Fruit fly (Drosophila melanogaster) whole organism, wandering third instar larva: ENCODE measurements around the gene vih.
A peak's percentile ranks its signal among the peaks of the same experiment; 100 is the strongest.

ENCODE experiments used
- Abd-B ChIP-seq: fragments of >200 bp; optimal IDR thresholded peaks from 2 replicates; lab custom pipeline; 2017; ENCODE audit warnings: missing biosample characterization, missing genetic modification characterization
- CG32264 ChIP-seq: fragments of 200-800 bp; sonication (Bioruptor generic); optimal IDR thresholded peaks from 2 replicates; lab custom pipeline; 2016; ENCODE audit warnings: missing biosample characterization, missing genetic modification characterization
- CG9705 ChIP-seq: fragments of 200-800 bp; sonication (Bioruptor generic); optimal IDR thresholded peaks from 2 replicates; lab custom pipeline; 2018; ENCODE audit warnings: missing biosample characterization, mild to moderate bottlenecking, missing genetic modification characterization
- CrebA ChIP-seq: fragments of 200-800 bp; sonication (Bioruptor generic); optimal IDR thresholded peaks from 2 replicates; lab custom pipeline; 2016; ENCODE audit warnings: missing biosample characterization, mild to moderate bottlenecking, missing genetic modification characterization, borderline replicate concordance
- Dfd ChIP-seq: fragments of >200 bp; optimal IDR thresholded peaks from 2 replicates; lab custom pipeline; 2017; ENCODE audit warnings: missing biosample characterization, missing genetic modification characterization
- Dif ChIP-seq: fragments of 200-275, 200-300 bp; sonication (Bioruptor generic); optimal IDR thresholded peaks from 2 replicates; lab custom pipeline; 2018; ENCODE audit warnings: missing biosample characterization, missing genetic modification characterization; ENCODE audit not compliant: partially characterized antibody
- GATAd ChIP-seq: sonication (Bioruptor generic); optimal IDR thresholded peaks from 2 replicates; lab custom pipeline; 2016; ENCODE audit warnings: missing biosample characterization, missing genetic modification characterization
- HLH106 ChIP-seq: fragments of 200-800 bp; optimal IDR thresholded peaks from 3 replicates; lab custom pipeline; 2019; ENCODE audit warnings: missing biosample characterization, mild to moderate bottlenecking, missing genetic modification characterization, moderate library complexity
- Hnf4 ChIP-seq: fragments of 200-800 bp; sonication (Bioruptor generic); optimal IDR thresholded peaks from 2 replicates; lab custom pipeline; 2016; ENCODE audit warnings: missing biosample characterization, mild to moderate bottlenecking, missing genetic modification characterization
- Hr78 ChIP-seq: fragments of >200 bp; optimal IDR thresholded peaks from 2 replicates; lab custom pipeline; 2017; ENCODE audit warnings: missing biosample characterization, missing genetic modification characterization
- Hr83 ChIP-seq: fragments of 200-300 bp; sonication (Bioruptor generic); optimal IDR thresholded peaks from 2 replicates; lab custom pipeline; 2016; ENCODE audit warnings: missing biosample characterization, mild to moderate bottlenecking, missing genetic modification characterization, moderate library complexity; ENCODE audit not compliant: poor library complexity, severe bottlenecking
- Jra ChIP-seq: sonication (Bioruptor generic); optimal IDR thresholded peaks from 2 replicates; lab custom pipeline; 2016; ENCODE audit warnings: missing biosample characterization, missing genetic modification characterization
- Mio ChIP-seq: sonication (Bioruptor generic); optimal IDR thresholded peaks from 2 replicates; lab custom pipeline; 2016; ENCODE audit warnings: missing biosample characterization, missing genetic modification characterization
- Myc ChIP-seq: fragments of >200 bp; optimal IDR thresholded peaks from 2 replicates; lab custom pipeline; 2017
- N ChIP-seq: fragments of >200 bp; optimal IDR thresholded peaks from 2 replicates; lab custom pipeline; 2018; ENCODE audit warnings: missing biosample characterization, missing external identifiers, missing genetic modification characterization
- OdsH ChIP-seq: fragments of 200-800 bp; sonication (Bioruptor generic); optimal IDR thresholded peaks from 2 replicates; lab custom pipeline; 2016; ENCODE audit warnings: missing biosample characterization, mild to moderate bottlenecking, missing genetic modification characterization
- Rel ChIP-seq, 2 experiments: fragments of 200-800 bp; sonication (Bioruptor generic) in 1 of 2; optimal IDR thresholded peaks; 2 replicates in 1 of 2; 3 replicates in 1 of 2; lab custom pipeline; 2016 to 2019; ENCODE audit warnings: mild to moderate bottlenecking in 2 of 2, missing biosample characterization in 2 of 2, missing genetic modification characterization in 2 of 2, moderate library complexity in 1 of 2
- Sp1 ChIP-seq: fragments of 200-800 bp; sonication (Bioruptor generic); optimal IDR thresholded peaks from 3 replicates; lab custom pipeline; 2019; ENCODE audit warnings: missing biosample characterization, mild to moderate bottlenecking, missing genetic modification characterization, moderate library complexity
- Vsx2 ChIP-seq: fragments of 200-300, 225-300 bp; sonication (Bioruptor generic); optimal IDR thresholded peaks from 2 replicates; lab custom pipeline; 2018; ENCODE audit warnings: missing biosample characterization, missing genetic modification characterization; ENCODE audit not compliant: partially characterized antibody
- br ChIP-seq: fragments of 200-800 bp; sonication (Bioruptor generic); optimal IDR thresholded peaks from 2 replicates; lab custom pipeline; 2016; ENCODE audit warnings: missing biosample characterization, missing genetic modification characterization
- brk ChIP-seq: fragments of 200-800 bp; sonication (Bioruptor generic); optimal IDR thresholded peaks from 2 replicates; lab custom pipeline; 2016; ENCODE audit warnings: missing biosample characterization, mild to moderate bottlenecking, missing genetic modification characterization
- dl ChIP-seq, 2 experiments: fragments of 175-275, 200-275 bp in 1 of 2; fragments of 200-275 bp in 1 of 2; sonication (Bioruptor generic); optimal IDR thresholded peaks; lab custom pipeline; 2018; ENCODE audit warnings: mild to moderate bottlenecking in 2 of 2, missing biosample characterization in 2 of 2, missing genetic modification characterization in 2 of 2, moderate library complexity in 2 of 2; ENCODE audit not compliant: partially characterized antibody in 2 of 2, insufficient read depth in 1 of 2
- dmrt93B ChIP-seq: fragments of 200-800 bp; sonication (Bioruptor generic); optimal IDR thresholded peaks from 2 replicates; lab custom pipeline; 2018; ENCODE audit warnings: missing biosample characterization, mild to moderate bottlenecking, missing genetic modification characterization
- dsf ChIP-seq: sonication (Bioruptor generic); optimal IDR thresholded peaks from 2 replicates; lab custom pipeline; 2016; ENCODE audit warnings: missing biosample characterization, missing genetic modification characterization, borderline replicate concordance
- ey ChIP-seq: fragments of 200-800 bp; sonication (Bioruptor generic); optimal IDR thresholded peaks from 2 replicates; lab custom pipeline; 2016; ENCODE audit warnings: missing biosample characterization, missing genetic modification characterization
- foxo ChIP-seq, 2 experiments: fragments of 200-800 bp; sonication (Bioruptor generic); optimal IDR thresholded peaks; 2 replicates in 1 of 2; 3 replicates in 1 of 2; lab custom pipeline; 2016 to 2017; ENCODE audit warnings: missing biosample characterization in 2 of 2, missing genetic modification characterization in 2 of 2
- fru ChIP-seq: fragments of 200-800 bp; sonication (Bioruptor generic); optimal IDR thresholded peaks from 3 replicates; lab custom pipeline; 2016; ENCODE audit warnings: missing biosample characterization, mild to moderate bottlenecking, missing genetic modification characterization
- h ChIP-seq: fragments of 200-800 bp; sonication (Bioruptor generic); optimal IDR thresholded peaks from 3 replicates; lab custom pipeline; 2016; ENCODE audit warnings: missing biosample characterization, mild to moderate bottlenecking, missing genetic modification characterization
- jim ChIP-seq: fragments of 175-275, 200-325 bp; sonication (Bioruptor generic); optimal IDR thresholded peaks from 2 replicates; lab custom pipeline; 2016; ENCODE audit warnings: missing biosample characterization, mild to moderate bottlenecking, missing genetic modification characterization
- lola ChIP-seq: fragments of >200 bp; optimal IDR thresholded peaks from 2 replicates; lab custom pipeline; 2017; ENCODE audit warnings: missing biosample characterization, missing genetic modification characterization
- pan ChIP-seq: fragments of >200 bp; optimal IDR thresholded peaks from 2 replicates; lab custom pipeline; 2017
- psq ChIP-seq: fragments of 200-800 bp; sonication (Bioruptor generic); optimal IDR thresholded peaks from 3 replicates; lab custom pipeline; 2017; ENCODE audit warnings: missing biosample characterization, mild to moderate bottlenecking, missing genetic modification characterization, moderate library complexity
- rgr ChIP-seq: fragments of 200-800 bp; sonication (Bioruptor generic); optimal IDR thresholded peaks from 3 replicates; lab custom pipeline; 2016; ENCODE audit warnings: missing biosample characterization, mild to moderate bottlenecking, missing genetic modification characterization
- sage ChIP-seq: fragments of 200-800 bp; sonication (Bioruptor generic); optimal IDR thresholded peaks from 2 replicates; lab custom pipeline; 2016; ENCODE audit warnings: missing biosample characterization, mild to moderate bottlenecking, missing genetic modification characterization
- sv ChIP-seq: fragments of 200-800 bp; sonication (Bioruptor generic); optimal IDR thresholded peaks from 3 replicates; lab custom pipeline; 2016; ENCODE audit warnings: missing biosample characterization, missing genetic modification characterization
- tai ChIP-seq: sonication (Bioruptor generic); optimal IDR thresholded peaks from 2 replicates; lab custom pipeline; 2016; ENCODE audit warnings: missing biosample characterization, missing genetic modification characterization
- usp ChIP-seq: fragments of >200 bp; optimal IDR thresholded peaks from 2 replicates; lab custom pipeline; 2017; ENCODE audit warnings: missing biosample characterization, missing genetic modification characterization
- woc ChIP-seq: sonication (Bioruptor generic); optimal IDR thresholded peaks from 2 replicates; lab custom pipeline; 2016; ENCODE audit warnings: missing biosample characterization, mild to moderate bottlenecking, missing genetic modification characterization

Gene vih

DNA sequence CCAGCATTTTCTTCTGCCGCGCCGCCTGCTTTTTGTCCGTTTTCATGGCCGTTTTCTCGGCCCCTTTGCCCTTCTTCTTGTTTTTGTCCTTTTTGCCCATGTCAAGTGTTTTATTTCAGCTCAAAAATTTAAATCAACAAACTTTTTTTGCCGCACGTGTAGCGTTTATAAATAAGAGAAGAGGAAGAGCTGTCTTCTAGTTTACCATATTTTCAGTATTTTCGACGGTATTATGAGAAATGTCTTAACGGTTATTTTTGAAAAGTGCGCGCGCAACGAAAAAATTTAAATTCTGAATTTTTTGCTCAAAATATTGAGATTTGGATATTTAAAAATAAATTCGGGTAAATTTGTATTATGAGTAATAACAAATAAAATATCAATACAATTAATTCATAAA lies 33.0 kb downstream of the vih start, which contains the start of gene CG4069:
CG4069 (minus strand) TSS at position 193 of the 400 bp plus-strand sequence.
- TF ChIP-seq Myc (lab: Kevin White, UChicago) (peak; percentile 31), Mio (GFP tag; lab: Kevin White, UChicago) (no peak)

DNA sequence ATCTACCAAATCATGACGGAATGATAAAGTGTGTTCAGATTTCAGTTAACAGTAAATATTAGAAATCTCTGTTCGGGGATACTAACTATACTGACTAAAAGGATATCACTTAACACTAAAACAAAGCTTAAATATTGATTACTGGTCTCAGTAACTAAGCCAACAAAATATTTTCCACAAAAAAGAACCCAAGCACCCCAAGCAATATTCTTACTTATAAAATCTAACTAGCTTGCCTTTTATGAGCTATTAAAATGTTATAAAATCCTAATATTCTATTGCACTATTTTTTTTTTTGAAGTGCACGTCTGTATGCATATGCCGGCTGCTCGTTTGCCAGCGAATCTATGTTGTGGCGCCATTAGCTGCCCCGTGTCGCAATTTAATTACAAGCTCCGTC lies 45.4 kb downstream of the vih start:
- no peak for TF ChIP-seq Rel (GFP tag; optimal IDR thresholded peaks at IDR 0.05; lab: Kevin White, UChicago)
- TF ChIP-seq Rel (tag; optimal IDR thresholded peaks at IDR 0.05; lab: Kevin White, UChicago): no peak
- no peak for TF ChIP-seq Abd-B (GFP tag; lab: Kevin White, UChicago)
- TF ChIP-seq brk (GFP tag; lab: Kevin White, UChicago): no peak

DNA sequence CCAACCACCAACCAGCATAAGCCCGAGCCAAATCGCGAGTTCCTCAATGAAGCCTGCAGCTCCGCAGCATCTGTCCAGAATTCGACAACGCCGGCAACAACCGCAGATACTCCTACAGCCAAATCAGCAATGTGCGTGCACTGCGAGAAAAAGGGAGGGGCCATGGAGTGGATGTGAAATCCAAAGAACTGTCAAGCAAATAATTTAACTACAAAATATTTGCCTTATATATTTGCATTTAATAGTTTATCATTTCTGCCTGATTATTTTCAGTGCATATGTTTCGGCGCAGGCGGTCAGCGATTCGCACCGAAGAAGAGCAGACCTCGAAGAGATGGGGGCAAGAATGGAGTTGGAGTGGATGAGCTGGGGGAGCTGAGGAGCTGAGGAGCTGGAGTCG lies 47.6 kb downstream of the vih start:
- TF ChIP-seq Jra (GFP tag; lab: Kevin White, UChicago) (peak; percentile 58), lola (GFP tag; lab: Kevin White, UChicago) (no peak), Vsx2 (no peak), Sp1 (GFP tag; lab: Kevin White, UChicago) (peak; percentile 73), HLH106 (tag; lab: Kevin White, UChicago) (peak; percentile 77), N (GFP tag; lab: Kevin White, UChicago) (no peak), Mio (GFP tag; lab: Kevin White, UChicago) (no peak), sv (GFP tag; lab: Kevin White, UChicago) (no peak), GATAd (GFP tag; lab: Kevin White, UChicago) (no peak), ey (GFP tag; lab: Kevin White, UChicago) (peak; percentile 81), CG32264 (GFP tag; lab: Kevin White, UChicago) (peak; percentile 63), tai (GFP tag; lab: Kevin White, UChicago) (peak; percentile 49), Myc (lab: Kevin White, UChicago) (no peak), Dif (no peak), brk (GFP tag; lab: Kevin White, UChicago) (peak; percentile 66), Rel (GFP tag; optimal IDR thresholded peaks at IDR 0.05; lab: Kevin White, UChicago) (no peak), Rel (tag; optimal IDR thresholded peaks at IDR 0.05; lab: Kevin White, UChicago) (no peak), Abd-B (GFP tag; lab: Kevin White, UChicago) (no peak), CrebA (GFP tag; lab: Kevin White, UChicago) (peak; percentile 26), foxo (GFP tag; optimal IDR thresholded peaks at IDR 0.05; lab: Kevin White, UChicago) (peak; percentile 52 to 80), OdsH (GFP tag; lab: Kevin White, UChicago) (peak; percentile 79), dmrt93B (GFP tag; lab: Kevin White, UChicago) (peak; percentile 58), psq (GFP tag; lab: Kevin White, UChicago) (peak; percentile 71), sage (GFP tag; lab: Kevin White, UChicago) (peak; percentile 72), woc (GFP tag; lab: Kevin White, UChicago) (peak; percentile 71), Dfd (GFP tag; lab: Kevin White, UChicago) (no peak), Hr78 (no peak), usp (GFP tag; lab: Kevin White, UChicago) (no peak), Hr83 (GFP tag; lab: Kevin White, UChicago) (no peak), jim (GFP tag; lab: Kevin White, UChicago) (no peak), dsf (GFP tag; lab: Kevin White, UChicago) (no peak), Hnf4 (GFP tag; lab: Kevin White, UChicago) (peak; percentile 79), fru (GFP tag; lab: Kevin White, UChicago) (peak; percentile 85), br (GFP tag; lab: Kevin White, UChicago) (peak; percentile 84), dl (GFP tag; optimal IDR thresholded peaks at IDR 0.05; lab: Kevin White, UChicago; ENCODE audit: insufficient read depth in 1 of 2, partially characterized antibody in 2 of 2) (no peak), h (GFP tag; lab: Kevin White, UChicago) (peak; percentile 87), pan (lab: Kevin White, UChicago) (no peak), rgr (GFP tag; lab: Kevin White, UChicago) (peak; percentile 80), CG9705 (peak; percentile 8)
